Fruit fly (Drosophila melanogaster) whole organism, embryonic: ENCODE measurements around the gene CG32706.

Source experiments
- Antp ChIP-seq: fragments of 200-800 bp; sonication (Bioruptor generic); optimal IDR thresholded peaks from 3 replicates; lab custom pipeline; 2016; ENCODE audit warnings: missing biosample characterization, missing genetic modification characterization
- Awh ChIP-seq: fragments of 200-800 bp; sonication (Bioruptor generic); IDR thresholded peaks from 2 replicates; pipeline ENCODE4, ENCODE4 v1.3.6; 2022; ENCODE audit warnings: missing biosample characterization, missing genetic modification characterization
- C15 ChIP-seq: fragments of 200-800 bp; sonication (Bioruptor generic); IDR thresholded peaks from 3 replicates; pipeline ENCODE4 v1.3.6; 2022; ENCODE audit warnings: missing biosample characterization, missing genetic modification characterization
- CG10147 ChIP-seq: fragments of 200-800 bp; sonication (Bioruptor generic); optimal IDR thresholded peaks from 2 replicates; lab custom pipeline; 2019; ENCODE audit warnings: missing biosample characterization, mild to moderate bottlenecking, missing genetic modification characterization, moderate library complexity
- CG10543 ChIP-seq: fragments of 200-800 bp; sonication (Bioruptor generic); optimal IDR thresholded peaks from 3 replicates; lab custom pipeline; 2017; ENCODE audit warnings: missing biosample characterization, mild to moderate bottlenecking, missing genetic modification characterization, moderate library complexity
- CG1603 ChIP-seq: fragments of 200-800 bp; sonication (Bioruptor generic); optimal IDR thresholded peaks from 2 replicates; lab custom pipeline; 2019; ENCODE audit warnings: missing biosample characterization, mild to moderate bottlenecking, missing genetic modification characterization, moderate library complexity
- CG16779 ChIP-seq: fragments of 200-800 bp; sonication (Bioruptor generic); IDR thresholded peaks from 2 replicates; pipeline ENCODE4 v1.3.6; 2022; ENCODE audit warnings: missing biosample characterization, missing genetic modification characterization
- CG2199 ChIP-seq: fragments of 200-800 bp; sonication (Bioruptor generic); IDR thresholded peaks from 3 replicates; pipeline ENCODE4 v1.3.6; 2022; ENCODE audit warnings: missing biosample characterization, missing genetic modification characterization
- CG31388 ChIP-seq: fragments of 200-800 bp; sonication (Bioruptor generic); optimal IDR thresholded peaks from 2 replicates; lab custom pipeline; 2016; ENCODE audit warnings: missing biosample characterization, missing genetic modification characterization
- CG34224 ChIP-seq: fragments of 200-800 bp; sonication (Bioruptor generic); IDR thresholded peaks from 3 replicates; pipeline ENCODE4 v1.3.6; 2022; ENCODE audit warnings: missing biosample characterization, missing genetic modification characterization; ENCODE audit not compliant: partially characterized antibody
- CG4328 ChIP-seq: fragments of 200-800 bp; sonication (Bioruptor generic); optimal IDR thresholded peaks from 3 replicates; lab custom pipeline; 2017; ENCODE audit warnings: missing biosample characterization, missing genetic modification reagents, missing genetic modification characterization
- CG8924 ChIP-seq: fragments of 200-800 bp; optimal IDR thresholded peaks from 3 replicates; lab custom pipeline; 2019; ENCODE audit warnings: missing biosample characterization, mild to moderate bottlenecking, missing genetic modification characterization, moderate library complexity
- CrebB ChIP-seq: fragments of 200-800 bp; sonication (Bioruptor generic); optimal IDR thresholded peaks from 3 replicates; lab custom pipeline; 2018; ENCODE audit warnings: missing biosample characterization, mild to moderate bottlenecking, missing genetic modification characterization
- Drgx ChIP-seq: fragments of 200-800 bp; sonication (Bioruptor generic); IDR thresholded peaks from 2 replicates; pipeline ENCODE4 v1.3.6; 2022; ENCODE audit warnings: missing biosample characterization, missing genetic modification characterization
- Ets97D ChIP-seq: fragments of 200-800 bp; sonication (Bioruptor generic); optimal IDR thresholded peaks from 3 replicates; lab custom pipeline; 2016; ENCODE audit warnings: missing biosample characterization, missing genetic modification characterization
- H15 ChIP-seq: fragments of 200-800 bp; sonication (Bioruptor generic); IDR thresholded peaks from 3 replicates; pipeline ENCODE4 v1.3.6; 2022; ENCODE audit warnings: missing biosample characterization, missing genetic modification characterization
- HmgD ChIP-seq: fragments of 200-800 bp; sonication (Bioruptor generic); optimal IDR thresholded peaks from 3 replicates; lab custom pipeline; 2016; ENCODE audit warnings: missing biosample characterization, missing genetic modification characterization
- Lim3 ChIP-seq: fragments of 200-800 bp; sonication (Bioruptor generic); IDR thresholded peaks from 2 replicates; pipeline ENCODE4 v1.3.6; 2022; ENCODE audit warnings: missing biosample characterization, missing genetic modification characterization
- Lpt ChIP-seq: fragments of >200 bp; optimal IDR thresholded peaks from 2 replicates; lab custom pipeline; 2018; ENCODE audit warnings: missing biosample characterization, missing genetic modification characterization
- Meics ChIP-seq: fragments of 200-800 bp; sonication (Bioruptor generic); optimal IDR thresholded peaks from 2 replicates; lab custom pipeline; 2017; ENCODE audit warnings: missing biosample characterization, mild to moderate bottlenecking, missing genetic modification characterization
- Neu2 ChIP-seq: fragments of 200-800 bp; sonication (Bioruptor generic); optimal IDR thresholded peaks from 3 replicates; lab custom pipeline; 2016; ENCODE audit warnings: missing biosample characterization, missing genetic modification characterization, borderline replicate concordance
- Pdp1 ChIP-seq, 2 experiments: fragments of 200-800 bp; sonication (Bioruptor generic); optimal IDR thresholded peaks; 3 replicates each; lab custom pipeline; 2016; ENCODE audit warnings: missing biosample characterization in 2 of 2, missing genetic modification characterization in 2 of 2, mild to moderate bottlenecking in 1 of 2, moderate library complexity in 1 of 2
- Poxn ChIP-seq: fragments of 200-800 bp; sonication (Bioruptor generic); IDR thresholded peaks from 2 replicates; pipeline ENCODE4 v1.3.6; 2022; ENCODE audit warnings: missing biosample characterization, missing genetic modification characterization
- Six4 ChIP-seq: fragments of 200-800 bp; sonication (Bioruptor generic); optimal IDR thresholded peaks from 2 replicates; lab custom pipeline; 2016; ENCODE audit warnings: missing biosample characterization, missing genetic modification characterization
- Sry-δ ChIP-seq: fragments of 200-800 bp; sonication (Bioruptor generic); optimal IDR thresholded peaks from 2 replicates; lab custom pipeline; 2016; ENCODE audit warnings: missing biosample characterization, missing genetic modification characterization
- Trl ChIP-seq, 3 experiments: fragments of >200 bp in 2 of 3; fragments of 200-800 bp in 1 of 3; sonication (Bioruptor generic) in 1 of 3; optimal IDR thresholded peaks; 2 replicates in 1 of 3; 3 replicates in 2 of 3; lab custom pipeline; 2016 to 2017; ENCODE audit warnings: missing biosample characterization in 1 of 3, missing genetic modification characterization in 1 of 3
- Xrp1 ChIP-seq: fragments of 200-800 bp; sonication (Bioruptor generic); IDR thresholded peaks from 2 replicates; pipeline ENCODE4 v1.3.6; 2022; ENCODE audit warnings: missing biosample characterization, missing genetic modification characterization
- aop ChIP-seq: fragments of 200-800 bp; sonication (Bioruptor generic); IDR thresholded peaks from 2 replicates; pipeline ENCODE4 v1.3.6; 2022; ENCODE audit warnings: missing biosample characterization, missing genetic modification characterization
- ap ChIP-seq: fragments of 200-800 bp; sonication (Bioruptor generic); IDR thresholded peaks from 2 replicates; pipeline ENCODE4 v1.3.6; 2022; ENCODE audit warnings: missing biosample characterization, missing genetic modification characterization
- ase ChIP-seq: fragments of 200-800 bp; sonication (Bioruptor generic); IDR thresholded peaks from 3 replicates; pipeline ENCODE4 v1.3.6; 2022; ENCODE audit warnings: missing biosample characterization, missing genetic modification characterization
- ato ChIP-seq: fragments of 200-800 bp; sonication (Bioruptor generic); IDR thresholded peaks from 2 replicates; pipeline ENCODE4 v1.3.6; 2022; ENCODE audit warnings: missing biosample characterization, missing genetic modification characterization; ENCODE audit not compliant: partially characterized antibody
- cg ChIP-seq: fragments of 200-800 bp; sonication (Bioruptor generic); optimal IDR thresholded peaks from 3 replicates; lab custom pipeline; 2019; ENCODE audit warnings: missing biosample characterization, mild to moderate bottlenecking, missing genetic modification characterization, moderate library complexity
- cwo ChIP-seq: fragments of 200-800 bp; sonication (Bioruptor generic); optimal IDR thresholded peaks from 3 replicates; lab custom pipeline; 2017; ENCODE audit warnings: missing biosample characterization, missing genetic modification characterization, mild to moderate bottlenecking, moderate library complexity, missing genetic modification reagents
- dpn ChIP-seq, 2 experiments: fragments of 200-800 bp; sonication (Bioruptor generic); optimal IDR thresholded peaks; 3 replicates each; lab custom pipeline; 2016; ENCODE audit warnings: missing biosample characterization in 2 of 2, missing genetic modification characterization in 2 of 2
- gro ChIP-seq: fragments of 200-800 bp; sonication (Bioruptor generic); optimal IDR thresholded peaks from 2 replicates; lab custom pipeline; 2016; ENCODE audit warnings: missing biosample characterization, missing genetic modification characterization
- insv ChIP-seq, 2 experiments: fragments of 200-800 bp; sonication (Bioruptor generic); optimal IDR thresholded peaks; 3 replicates each; lab custom pipeline; 2016 to 2018; ENCODE audit warnings: missing biosample characterization in 2 of 2, missing genetic modification characterization in 2 of 2
- pfk ChIP-seq: fragments of 200-800 bp; sonication (Bioruptor generic); optimal IDR thresholded peaks from 2 replicates; lab custom pipeline; 2018; ENCODE audit warnings: missing biosample characterization, mild to moderate bottlenecking, missing genetic modification characterization, moderate library complexity
- sens ChIP-seq: fragments of 200-800 bp; sonication (Bioruptor generic); peaks from one replicate; lab custom pipeline; 2016; ENCODE audit warnings: missing biosample characterization, missing genetic modification characterization
- sima ChIP-seq: fragments of 200-800 bp; sonication (Bioruptor generic); optimal IDR thresholded peaks from 2 replicates; lab custom pipeline; 2016; ENCODE audit warnings: missing biosample characterization, missing genetic modification characterization
- stwl ChIP-seq: fragments of 200-800 bp; sonication (Bioruptor generic); optimal IDR thresholded peaks from 3 replicates; lab custom pipeline; 2018; ENCODE audit warnings: missing biosample characterization, mild to moderate bottlenecking, missing genetic modification characterization, moderate library complexity
- vvl ChIP-seq: fragments of 200-800 bp; sonication (Bioruptor generic); IDR thresholded peaks from 2 replicates; pipeline ENCODE4 v1.3.6; 2022; ENCODE audit warnings: missing biosample characterization, missing genetic modification characterization
- zfh1 ChIP-seq: fragments of 200-800 bp; sonication (Bioruptor generic); IDR thresholded peaks from 3 replicates; pipeline ENCODE4 v1.3.6; 2022; ENCODE audit warnings: missing biosample characterization, missing genetic modification characterization

The CG32706 gene

DNA sequence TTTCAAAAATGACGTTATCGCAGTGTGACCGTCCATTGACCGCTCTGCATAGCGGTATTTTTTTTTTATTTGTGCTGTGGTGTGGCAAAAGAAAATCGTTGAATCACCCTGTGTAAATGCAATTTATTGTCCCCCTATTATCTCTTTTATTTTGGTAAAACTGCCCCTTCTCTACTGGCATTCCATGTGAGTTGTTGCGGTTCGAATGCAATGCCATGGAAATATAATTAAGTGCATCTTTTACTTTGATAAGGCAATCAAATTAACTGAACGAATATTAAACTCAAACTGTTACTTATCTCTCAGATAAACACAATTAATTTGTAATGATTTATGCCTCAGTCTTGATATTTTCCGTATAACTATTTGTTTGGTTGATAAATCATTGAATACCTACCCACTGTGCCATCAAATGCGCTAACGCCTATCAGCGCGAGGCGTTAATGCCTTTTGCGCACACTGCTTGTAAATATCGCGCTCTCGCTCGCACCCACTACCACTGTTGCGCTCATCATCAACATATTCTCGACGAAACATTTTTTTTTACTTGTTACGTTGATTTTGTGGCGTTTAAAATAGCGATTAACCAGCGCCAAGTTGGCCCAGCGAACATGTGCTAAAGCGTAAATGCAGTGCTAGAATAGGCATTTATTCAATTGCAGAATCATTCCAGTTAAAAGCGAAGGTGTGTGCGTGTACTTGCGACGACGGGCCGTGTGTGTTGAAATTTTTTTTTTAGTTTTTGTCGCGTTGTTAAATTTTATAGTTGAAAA is 22.3 kb downstream of the CG32706 start (continued):
- TF ChIP-seq CG16779 (GFP tag; lab: Robert Waterston, UW) (no peak), CG31388 (GFP tag; lab: Kevin White, UChicago) (no peak), ato (GFP tag; lab: Robert Waterston, UW) (no peak), CG2199 (GFP tag; lab: Robert Waterston, UW) (no peak), Xrp1 (GFP tag; lab: Robert Waterston, UW) (peak; percentile 38; the same call in 1 of the 2 replicates), pfk (GFP tag; lab: Kevin White, UChicago) (no peak), CG4328 (no peak), CG10543 (no peak), H15 (GFP tag; lab: Robert Waterston, UW) (no peak), Poxn (no peak), ap (GFP tag; lab: Robert Waterston, UW) (no peak), C15 (GFP tag; lab: Robert Waterston, UW) (no peak), CG10147 (peak; percentile 15), Meics (peak; percentile 51), Lpt (GFP tag; lab: Kevin White, UChicago) (no peak), sima (GFP tag; lab: Kevin White, UChicago) (no peak), gro (GFP tag; lab: Kevin White, UChicago) (peak; percentile 56), cwo (GFP tag; lab: Kevin White, UChicago) (no peak), CrebB (tag; lab: Kevin White, UChicago) (no peak), CG1603 (tag; lab: Kevin White, UChicago) (peak; percentile 66), Neu2 (GFP tag; lab: Kevin White, UChicago) (no peak), aop (GFP tag; lab: Robert Waterston, UW) (no peak), HmgD (peak; percentile 52), Sry-δ (GFP tag; lab: Kevin White, UChicago) (peak; percentile 38), Lim3 (GFP tag; lab: Robert Waterston, UW) (no peak), zfh1 (0 out of 3 replicates have a peak, but pooled peaks have one; percentile 19), Ets97D (GFP tag; lab: Kevin White, UChicago) (peak; percentile 6), Antp (GFP tag; lab: Kevin White, UChicago) (peak; percentile 47), Drgx (GFP tag; lab: Robert Waterston, UW) (peak; percentile 53), stwl (tag; lab: Kevin White, UChicago) (peak; percentile 18)

DNA sequence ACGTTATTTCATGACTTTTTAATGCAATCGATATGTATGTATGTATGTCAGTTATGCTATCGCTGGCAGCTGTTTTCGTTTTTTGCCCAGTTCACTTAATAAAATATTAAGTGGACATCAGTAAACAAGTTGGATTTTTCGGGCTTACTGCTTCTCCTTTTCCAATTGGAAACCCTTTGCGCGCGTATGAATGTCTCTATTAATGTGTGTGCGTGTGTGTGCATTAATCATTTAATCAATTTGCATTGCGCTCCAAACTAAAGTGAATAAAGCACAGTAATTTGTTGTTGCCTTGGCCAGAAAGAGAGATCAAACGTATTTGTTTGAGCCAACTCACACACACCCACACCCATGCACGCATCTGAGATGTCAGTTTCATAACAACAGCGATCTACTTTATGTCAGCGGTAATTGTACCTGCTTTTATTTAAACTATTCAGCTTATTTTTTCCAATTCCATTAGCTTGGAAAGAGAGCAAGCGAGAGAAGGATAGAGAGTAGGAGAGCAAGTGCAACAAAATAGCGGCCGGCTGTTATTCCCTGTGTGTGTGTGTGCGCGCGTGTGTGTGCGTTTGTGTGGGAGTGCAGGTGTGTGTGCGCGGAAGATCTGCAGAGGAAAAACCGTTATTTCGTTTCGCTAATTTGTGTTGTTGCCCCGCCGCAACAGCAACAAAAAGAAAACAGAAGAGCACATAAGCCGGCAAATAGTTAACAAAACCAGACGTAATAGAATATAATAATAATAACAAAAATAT is 23.4 kb downstream of the CG32706 start:
- TF ChIP-seq Six4 (GFP tag; lab: Kevin White, UChicago) (no peak), Pdp1 (GFP tag; optimal IDR thresholded peaks at IDR 0.05; lab: Kevin White, UChicago) (peak in 1 of 2 experiments; percentile 10), insv (GFP tag; optimal IDR thresholded peaks at IDR 0.05; lab: Kevin White, UChicago) (peak in 1 of 2 experiments; percentile 86), sens (GFP tag; lab: Kevin White, UChicago) (peak; percentile 53), Awh (GFP tag; lab: Robert Waterston, UW) (no peak), cg (GFP tag; lab: Kevin White, UChicago) (peak; percentile 75), Trl (optimal IDR thresholded peaks at IDR 0.05; lab: Kevin White, UChicago) (peak; percentile 41 to 61), Trl (GFP tag; optimal IDR thresholded peaks at IDR 0.05; lab: Kevin White, UChicago) (no peak), vvl (GFP tag; lab: Robert Waterston, UW) (0 out of 2 replicates have a peak, but pooled peaks have one; percentile 12), CG8924 (tag; lab: Kevin White, UChicago) (peak; percentile 22), ase (GFP tag; lab: Robert Waterston, UW) (no peak), CG34224 (0 out of 3 replicates have a peak, but pooled peaks have one; percentile 10), dpn (GFP tag; optimal IDR thresholded peaks at IDR 0.05; lab: Kevin White, UChicago) (no peak)
